Worm (Caenorhabditis elegans) whole organism, dauer: Measurements from ENCODE around the gene T16A1.4.

Source experiments
- unc-62 ChIP-seq: sonication (generic microtip); optimal IDR thresholded peaks from 2 replicates; lab custom pipeline; 2017; ENCODE audit warnings: missing biosample characterization, missing genetic modification reagents, missing genetic modification characterization

The T16A1.4 gene

ce11 chrII:2130770-2131169 lies 49.4 kb downstream of the T16A1.4 start, which contains the start of gene sdz-28:
sdz-28 (plus strand) TSS chrII:2131070.
- TF ChIP-seq unc-62: no peak
